Worm (Caenorhabditis elegans): Measurements from ENCODE around the gene txt-17.

- no peak for TF ChIP-seq dao-5 (tag; optimal IDR thresholded peaks at IDR 0.05)
- no peak for TF ChIP-seq him-1 (tag; optimal IDR thresholded peaks at IDR 0.05)
Observed at ce11 chrV:7059350-7059749, 6.3 kb upstream of the txt-17 start, which contains the start of gene mdt-6.

Data from whole organism, L4/young adult.